Fruit fly (Drosophila melanogaster): ENCODE data around the gene Ref2.

Gene Ref2

dm6 chr2L:12694823-12695420, 48.8 kb upstream of the Ref2 start, which contains the start of the genes IFT43 and PICK1 (continued):
- TF ChIP-seq tll (GFP tag; optimal IDR thresholded peaks at IDR 0.05) (no peak), CG6254 (GFP tag; optimal IDR thresholded peaks at IDR 0.05) (no peak), CG11398 (GFP tag; optimal IDR thresholded peaks at IDR 0.05) (no peak), bab2 (GFP tag; optimal IDR thresholded peaks at IDR 0.05) (no peak), abd-A (tag; optimal IDR thresholded peaks at IDR 0.05) (no peak), CG4282 (GFP tag; optimal IDR thresholded peaks at IDR 0.05) (no peak), odd (GFP tag; optimal IDR thresholded peaks at IDR 0.05) (no peak), CG15479 (GFP tag; optimal IDR thresholded peaks at IDR 0.05) (no peak), mld (GFP tag; IDR thresholded peaks at IDR 0.05; ENCODE audit: partially characterized antibody) (peak; percentile 80; the same call in 2 of the 3 replicates), salm (tag; optimal IDR thresholded peaks at IDR 0.05) (no peak), kah (GFP tag; optimal IDR thresholded peaks at IDR 0.05) (peak; percentile 99), oc (tag; optimal IDR thresholded peaks at IDR 0.05) (no peak), gt (GFP tag; IDR thresholded peaks at IDR 0.05) (no peak), CG9932 (GFP tag; IDR thresholded peaks at IDR 0.05) (no peak), CG34422 (GFP tag; IDR thresholded peaks at IDR 0.05) (peak; percentile 54; the same call in 1 of the 3 replicates), bigmax (GFP tag; optimal IDR thresholded peaks at IDR 0.05) (no peak), Lpt (GFP tag; optimal IDR thresholded peaks at IDR 0.05) (no peak), ase (GFP tag; IDR thresholded peaks at IDR 0.05) (no peak), CG8765 (GFP tag; IDR thresholded peaks at IDR 0.05) (no peak), Taf1 (GFP tag; IDR thresholded peaks at IDR 0.05) (no peak), CoRest (tag; optimal IDR thresholded peaks at IDR 0.05) (no peak), CG16779 (GFP tag; IDR thresholded peaks at IDR 0.05) (no peak), PHDP (tag; optimal IDR thresholded peaks at IDR 0.05) (no peak), CG13296 (GFP tag; optimal IDR thresholded peaks at IDR 0.05) (no peak), zf30C (GFP tag; optimal IDR thresholded peaks at IDR 0.05) (no peak), zen2 (GFP tag; IDR thresholded peaks at IDR 0.05; ENCODE audit: partially characterized antibody) (peak; percentile 78), crc (GFP tag; optimal IDR thresholded peaks at IDR 0.05) (no peak), her (GFP tag; optimal IDR thresholded peaks at IDR 0.05) (no peak), CG2712 (tag; optimal IDR thresholded peaks at IDR 0.05) (no peak), CG15011 (GFP tag; optimal IDR thresholded peaks at IDR 0.05) (no peak), CG8388 (GFP tag; optimal IDR thresholded peaks at IDR 0.05) (no peak), CG4730 (GFP tag; IDR thresholded peaks at IDR 0.05) (no peak), yki (optimal IDR thresholded peaks at IDR 0.05) (no peak), CG5245 (GFP tag; optimal IDR thresholded peaks at IDR 0.05) (no peak), Vsx1 (GFP tag; optimal IDR thresholded peaks at IDR 0.05) (no peak)

- TF ChIP-seq CG2678 (tag; optimal IDR thresholded peaks at IDR 0.05) (no peak), Tbp (GFP tag; optimal IDR thresholded peaks at IDR 0.05) (peak; percentile 6), CG2712 (tag; optimal IDR thresholded peaks at IDR 0.05) (peak; percentile 15), Dll (GFP tag; IDR thresholded peaks at IDR 0.05; ENCODE audit: partially characterized antibody) (peak; percentile 46; the same call in 1 of the 4 replicates), CG6689 (GFP tag; IDR thresholded peaks at IDR 0.05) (no peak), Ets97D (GFP tag; optimal IDR thresholded peaks at IDR 0.05) (peak; percentile 71), CG33213 (GFP tag; optimal IDR thresholded peaks at IDR 0.05) (peak; percentile 12), Hr51 (GFP tag; optimal IDR thresholded peaks at IDR 0.05) (no peak), Xrp1 (GFP tag; IDR thresholded peaks at IDR 0.05) (no peak), nmo (GFP tag; optimal IDR thresholded peaks at IDR 0.05) (peak; percentile 36), tna (GFP tag; IDR thresholded peaks at IDR 0.05; ENCODE audit: partially characterized antibody) (no peak), CG17186 (GFP tag; optimal IDR thresholded peaks at IDR 0.05) (peak; percentile 7), CG13287 (GFP tag; IDR thresholded peaks at IDR 0.05; ENCODE audit: partially characterized antibody) (peak; percentile 60), CG1603 (tag; optimal IDR thresholded peaks at IDR 0.05) (peak; percentile 68), chinmo (GFP tag; IDR thresholded peaks at IDR 0.05; ENCODE audit: partially characterized antibody) (0 out of 4 replicates have a peak, but pooled peaks have one; percentile 61), CHES-1-like (GFP tag; optimal IDR thresholded peaks at IDR 0.05) (peak; percentile 4)
These were observed 46.4 kb upstream of the Ref2 start, which contains the start of the genes CCT4 and CG6153 for dm6 chr2L:12692343-12693079. CCT4 (minus strand) TSS chr2L:12692934. CG6153 (plus strand) TSS chr2L:12692993.

Data from whole organism, embryonic.